Worm (Caenorhabditis elegans) whole organism, L2 larva: Measurements from ENCODE around the gene C50H2.13.

Experiments
- R02D3.7 ChIP-seq: fragments of 150-350 bp; optimal IDR thresholded peaks from 2 replicates; lab custom pipeline; 2014; ENCODE audit warnings: missing biosample characterization, missing genetic modification characterization
- ama-1 ChIP-seq: fragments of 150-350 bp; optimal IDR thresholded peaks from 2 replicates; lab custom pipeline; 2018; ENCODE audit warnings: inconsistent platforms
- egl-27 ChIP-seq: sonication (generic microtip); optimal IDR thresholded peaks from 3 replicates; lab custom pipeline; 2017; ENCODE audit warnings: missing biosample characterization, missing genetic modification reagents, missing genetic modification characterization
- elt-3 ChIP-seq: sonication (generic microtip); optimal IDR thresholded peaks from 2 replicates; lab custom pipeline; 2017; ENCODE audit warnings: missing biosample characterization, missing genetic modification characterization
- lin-13 ChIP-seq: fragments of 150-350 bp; optimal IDR thresholded peaks from 2 replicates; lab custom pipeline; 2014; ENCODE audit warnings: missing biosample characterization, missing genetic modification reagents, missing genetic modification characterization
- mdl-1 ChIP-seq, 2 experiments: fragments of 150-350 bp in 1 of 2; sonication (generic microtip) in 1 of 2; optimal IDR thresholded peaks; 2 replicates each; lab custom pipeline; 2017; ENCODE audit warnings: missing biosample characterization in 2 of 2, missing genetic modification characterization in 2 of 2
- nhr-10 ChIP-seq: sonication (generic microtip); optimal IDR thresholded peaks from 2 replicates; lab custom pipeline; 2017; ENCODE audit warnings: missing biosample characterization, missing genetic modification characterization
- nhr-25 ChIP-seq: fragments of 150-350 bp; sonication (generic microtip); optimal IDR thresholded peaks from 3 replicates; lab custom pipeline; 2014; ENCODE audit warnings: missing biosample characterization, missing genetic modification characterization
- nhr-77 ChIP-seq: fragments of 150-350 bp; optimal IDR thresholded peaks from 2 replicates; lab custom pipeline; 2014; ENCODE audit warnings: missing biosample characterization, missing genetic modification characterization
- skn-1 ChIP-seq: sonication (generic microtip); optimal IDR thresholded peaks from 2 replicates; lab custom pipeline; 2017; ENCODE audit warnings: missing biosample characterization, missing genetic modification characterization
- unc-39 ChIP-seq: fragments of 150-350 bp; optimal IDR thresholded peaks from 2 replicates; lab custom pipeline; 2014; ENCODE audit warnings: missing biosample characterization, missing genetic modification characterization

DNA sequence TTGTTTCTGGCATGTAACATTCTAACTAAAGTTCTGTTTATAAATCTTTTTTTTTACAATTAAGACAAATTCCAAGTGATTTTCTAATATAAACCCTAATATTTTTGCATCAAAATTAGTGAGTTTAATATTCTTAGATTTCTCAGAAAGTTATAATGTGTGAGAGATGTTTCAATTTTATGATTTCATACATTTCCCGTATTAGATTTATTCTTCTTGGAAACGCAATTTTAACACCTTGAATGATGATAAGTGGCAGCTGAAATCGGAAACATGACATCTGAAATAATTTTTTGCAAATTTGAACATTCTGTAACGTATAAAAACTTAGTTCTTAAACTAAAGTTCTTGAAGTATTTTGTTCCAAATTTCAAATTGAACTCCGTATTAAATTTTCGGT, 25.2 kb upstream of the C50H2.13 start:
- TF ChIP-seq egl-27 (tag; lab: Kevin White, UChicago) (no peak), nhr-10 (no peak), unc-39 (tag; lab: Kevin White, UChicago) (no peak), nhr-25 (tag; lab: Kevin White, UChicago) (no peak), nhr-77 (tag; lab: Kevin White, UChicago) (no peak), skn-1 (tag; lab: Kevin White, UChicago) (no peak), mdl-1 (tag; optimal IDR thresholded peaks at IDR 0.05; lab: Kevin White, UChicago) (no peak), elt-3 (no peak), R02D3.7 (tag; lab: Kevin White, UChicago) (no peak), ama-1 (lab: Kevin White, UChicago) (no peak), lin-13 (no peak)
